Worm (Caenorhabditis elegans) whole organism, young adult: Measurements from ENCODE around the gene T27E4.7.

Source experiments
- B0035.1 ChIP-seq: sonication (generic microtip); optimal IDR thresholded peaks from 2 replicates; lab custom pipeline; 2016; ENCODE audit warnings: missing genetic modification characterization, mild to moderate bottlenecking, missing compliant biosample characterization, missing genotype, missing genetic modification reagents
- B0336.3 ChIP-seq: fragments of 200-800 bp; sonication (Bioruptor generic); IDR thresholded peaks from 2 replicates; pipeline ENCODE4 v1.3.6; 2022; ENCODE audit warnings: missing genetic modification characterization, missing compliant biosample characterization
- D2030.7 ChIP-seq: fragments of 200-800 bp; sonication (Bioruptor generic); IDR thresholded peaks from 2 replicates; pipeline ENCODE4 v1.3.6; 2022; ENCODE audit warnings: missing genetic modification reagents, missing genetic modification characterization, missing compliant biosample characterization
- F49E8.2 ChIP-seq: sonication (generic microtip); optimal IDR thresholded peaks from 3 replicates; lab custom pipeline; 2017; ENCODE audit warnings: missing genetic modification characterization, mild to moderate bottlenecking, missing compliant biosample characterization, antibody characterized with exemption, moderate library complexity; ENCODE audit not compliant: insufficient read depth
- F57C9.4 ChIP-seq: sonication (generic microtip); optimal IDR thresholded peaks from 2 replicates; lab custom pipeline; 2017; ENCODE audit warnings: mild to moderate bottlenecking, missing genetic modification characterization, missing compliant biosample characterization
- ZK185.1 ChIP-seq: sonication (generic microtip); optimal IDR thresholded peaks from 2 replicates; lab custom pipeline; 2016; ENCODE audit warnings: mild to moderate bottlenecking, missing genetic modification characterization, missing compliant biosample characterization; ENCODE audit not compliant: poor library complexity, severe bottlenecking
- aptf-2 ChIP-seq: fragments of 200-800 bp; sonication (Bioruptor generic); conservative IDR thresholded peaks from 2 replicates; pipeline ENCODE4 v1.3.6; 2022; ENCODE audit warnings: missing genetic modification reagents, missing genetic modification characterization, missing compliant biosample characterization
- athp-1 ChIP-seq: sonication (generic microtip); optimal IDR thresholded peaks from 2 replicates; lab custom pipeline; 2017; ENCODE audit warnings: mild to moderate bottlenecking, missing genetic modification characterization, missing compliant biosample characterization
- bed-2 ChIP-seq: fragments of 200-800 bp; sonication (Bioruptor generic); IDR thresholded peaks from 2 replicates; pipeline ENCODE4 v1.3.6; 2022; ENCODE audit warnings: missing genetic modification reagents, missing genetic modification characterization, missing compliant biosample characterization
- cebp-2 ChIP-seq: fragments of 200-800 bp; sonication (Bioruptor generic); IDR thresholded peaks from 2 replicates; pipeline ENCODE4 v1.3.6; 2022; ENCODE audit warnings: missing genetic modification characterization, missing compliant biosample characterization
- ceh-100 ChIP-seq: fragments of 200-800 bp; sonication (Bioruptor generic); IDR thresholded peaks from 2 replicates; pipeline ENCODE4 v1.3.6; 2022; ENCODE audit warnings: missing genetic modification reagents, missing genetic modification characterization, missing compliant biosample characterization
- ceh-27 ChIP-seq: fragments of 200-800 bp; sonication (Bioruptor generic); optimal IDR thresholded peaks from 2 replicates; lab custom pipeline; 2018; ENCODE audit warnings: mild to moderate bottlenecking, missing genetic modification characterization, moderate library complexity, missing compliant biosample characterization
- dox-1 ChIP-seq: fragments of 200-800 bp; sonication (Bioruptor generic); IDR thresholded peaks from 2 replicates; pipeline ENCODE4 v1.3.6; 2022; ENCODE audit warnings: missing genetic modification reagents, missing genetic modification characterization, missing compliant biosample characterization
- dpff-1 ChIP-seq: sonication (generic microtip); optimal IDR thresholded peaks from 2 replicates; lab custom pipeline; 2017; ENCODE audit warnings: mild to moderate bottlenecking, missing genetic modification characterization, missing compliant biosample characterization
- efl-1 ChIP-seq: fragments of 150-350 bp; optimal IDR thresholded peaks from 2 replicates; lab custom pipeline; 2014; ENCODE audit warnings: missing biosample characterization, missing genetic modification reagents, missing genetic modification characterization
- egl-44 ChIP-seq: fragments of 200-800 bp; sonication (Bioruptor generic); IDR thresholded peaks from 2 replicates; pipeline ENCODE4 v1.3.6; 2022; ENCODE audit warnings: missing genetic modification reagents, missing genetic modification characterization, missing compliant biosample characterization
- him-1 ChIP-seq: sonication (generic microtip); optimal IDR thresholded peaks from 2 replicates; lab custom pipeline; 2016; ENCODE audit warnings: missing genotype, missing genetic modification reagents, missing genetic modification characterization, missing compliant biosample characterization
- hmg-1.2 ChIP-seq: fragments of 200-800 bp; sonication (Bioruptor generic); IDR thresholded peaks from 2 replicates; pipeline ENCODE4 v1.3.6; 2022; ENCODE audit warnings: missing genetic modification reagents, missing genetic modification characterization, missing compliant biosample characterization
- hsf-1 ChIP-seq: fragments of 200-800 bp; sonication (Bioruptor generic); IDR thresholded peaks from 2 replicates; pipeline ENCODE4 v1.3.6; 2022; ENCODE audit warnings: missing genetic modification reagents, missing genetic modification characterization, missing compliant biosample characterization
- lin-26 ChIP-seq: fragments of 200-800 bp; sonication (Bioruptor generic); IDR thresholded peaks from 2 replicates; pipeline ENCODE4 v1.3.6; 2022; ENCODE audit warnings: missing genetic modification reagents, missing genetic modification characterization, missing compliant biosample characterization
- lin-40 ChIP-seq: sonication (generic microtip); optimal IDR thresholded peaks from 2 replicates; lab custom pipeline; 2016; ENCODE audit warnings: missing genetic modification characterization, mild to moderate bottlenecking, missing compliant biosample characterization, missing genotype, missing genetic modification reagents
- lir-1 ChIP-seq: fragments of 200-800 bp; sonication (Bioruptor generic); conservative IDR thresholded peaks from 2 replicates; pipeline ENCODE4 v1.3.6; 2022; ENCODE audit warnings: missing genetic modification reagents, missing genetic modification characterization, missing compliant biosample characterization
- lsl-1 ChIP-seq: fragments of 200-800 bp; sonication (Bioruptor generic); optimal IDR thresholded peaks from 2 replicates; lab custom pipeline; 2018; ENCODE audit warnings: mild to moderate bottlenecking, missing genetic modification characterization, moderate library complexity, missing compliant biosample characterization
- madf-6 ChIP-seq: fragments of 200-800 bp; sonication (Bioruptor generic); IDR thresholded peaks from 2 replicates; pipeline ENCODE4 v1.3.6; 2022; ENCODE audit warnings: missing genetic modification reagents, missing genetic modification characterization, missing compliant biosample characterization
- nfya-1 ChIP-seq: sonication (generic microtip); optimal IDR thresholded peaks from 2 replicates; lab custom pipeline; 2017; ENCODE audit warnings: antibody characterized with exemption, missing compliant biosample characterization, missing genetic modification characterization, borderline replicate concordance; ENCODE audit not compliant: insufficient read depth
- nhr-80 ChIP-seq: sonication (generic microtip); optimal IDR thresholded peaks from 2 replicates; lab custom pipeline; 2016; ENCODE audit warnings: missing genetic modification characterization, missing compliant biosample characterization
- pbrm-1 ChIP-seq: fragments of 200-800 bp; sonication (Bioruptor generic); IDR thresholded peaks from 2 replicates; pipeline ENCODE4 v1.3.6; 2022; ENCODE audit warnings: missing genetic modification reagents, missing genetic modification characterization, missing compliant biosample characterization
- rec-8 ChIP-seq, 2 experiments: sonication (generic microtip); optimal IDR thresholded peaks; 2 replicates each; lab custom pipeline; 2016; ENCODE audit warnings: mild to moderate bottlenecking in 2 of 2, missing genetic modification characterization in 2 of 2, missing genetic modification reagents in 2 of 2, missing genotype in 2 of 2, missing biosample characterization in 1 of 2, missing compliant biosample characterization in 1 of 2, moderate library complexity in 1 of 2
- snpc-3.4 ChIP-seq: sonication (generic microtip); optimal IDR thresholded peaks from 2 replicates; lab custom pipeline; 2017; ENCODE audit warnings: missing genetic modification characterization, mild to moderate bottlenecking, missing compliant biosample characterization, antibody characterized with exemption, moderate library complexity, missing genotype, missing genetic modification reagents
- sptf-2 ChIP-seq: fragments of 200-800 bp; sonication (Bioruptor generic); optimal IDR thresholded peaks from 2 replicates; lab custom pipeline; 2018; ENCODE audit warnings: mild to moderate bottlenecking, missing genetic modification characterization, missing compliant biosample characterization
- xnd-1 ChIP-seq: sonication (generic microtip); optimal IDR thresholded peaks from 2 replicates; lab custom pipeline; 2016; ENCODE audit warnings: missing genotype, missing genetic modification reagents, missing genetic modification characterization, missing compliant biosample characterization
- ztf-18 ChIP-seq: sonication (generic microtip); optimal IDR thresholded peaks from 2 replicates; lab custom pipeline; 2016; ENCODE audit warnings: missing genotype, mild to moderate bottlenecking, missing genetic modification characterization, missing compliant biosample characterization
- ztf-22 ChIP-seq: fragments of 200-800 bp; sonication (Bioruptor generic); optimal IDR thresholded peaks from 2 replicates; lab custom pipeline; 2018; ENCODE audit warnings: mild to moderate bottlenecking, missing genetic modification characterization, moderate library complexity, missing compliant biosample characterization
- ztf-6 ChIP-seq: fragments of 200-800 bp; sonication (Bioruptor generic); IDR thresholded peaks from 2 replicates; pipeline ENCODE4 v1.3.6; 2022; ENCODE audit warnings: missing genetic modification reagents, missing genetic modification characterization, missing compliant biosample characterization

T27E4.7 gene

ce11 chrV:9047555-9048049, 28.5 kb downstream of the T27E4.7 start, which contains the start of gene C25E10.17:
Gene C25E10.17 (minus strand): TSS chrV:9047605.
- TF ChIP-seq lin-40 (tag; lab: Kevin White, UChicago) (no peak), rec-8 (tag; optimal IDR thresholded peaks at IDR 0.05; lab: Kevin White, UChicago) (no peak), nhr-80 (tag; lab: Kevin White, UChicago) (no peak), F57C9.4 (tag; lab: Kevin White, UChicago) (no peak), F49E8.2 (no peak), efl-1 (GFP tag; lab: Kevin White, UChicago) (no peak), madf-6 (GFP tag; lab: Robert Waterston, UW) (no peak), B0336.3 (no peak), pbrm-1 (no peak), ceh-100 (GFP tag; lab: Robert Waterston, UW) (no peak), athp-1 (no peak), him-1 (tag; lab: Kevin White, UChicago) (no peak), bed-2 (GFP tag; lab: Robert Waterston, UW) (no peak), xnd-1 (no peak), cebp-2 (GFP tag; lab: Robert Waterston, UW) (no peak)

- no peak for TF ChIP-seq snpc-3.4 (tag; lab: Kevin White, UChicago)
- TF ChIP-seq ztf-22 (GFP tag; lab: Kevin White, UChicago), result no peak
- no peak for TF ChIP-seq hsf-1 (GFP tag; lab: Robert Waterston, UW)
- TF ChIP-seq ceh-27, result no peak
- no peak for TF ChIP-seq cebp-2 (GFP tag; lab: Robert Waterston, UW)
- no peak for TF ChIP-seq lin-26 (GFP tag; lab: Robert Waterston, UW)
Observed at ce11 chrV:9044871-9045270, 31.3 kb downstream of the T27E4.7 start, which contains the start of gene nhr-30. Gene nhr-30 (plus strand): TSS chrV:9045171.

ce11 chrV:9041030-9041429, 35.1 kb downstream of the T27E4.7 start, which contains the start of gene cyp-33B1:
Gene cyp-33B1 (plus strand): TSS chrV:9041330.
- TF ChIP-seq ZK185.1 (no peak), sptf-2 (GFP tag; lab: Kevin White, UChicago) (no peak)

ce11 chrV:9035685-9036084, 40.4 kb downstream of the T27E4.7 start, which contains the start of gene srsx-34:
Gene srsx-34 (plus strand): TSS chrV:9035985.
- no peak for TF ChIP-seq ztf-22 (GFP tag; lab: Kevin White, UChicago)
- TF ChIP-seq D2030.7 (GFP tag; lab: Robert Waterston, UW), result no peak
- no peak for TF ChIP-seq dox-1
- TF ChIP-seq nfya-1 (tag; lab: Kevin White, UChicago), result no peak
- no peak for TF ChIP-seq ztf-6
- TF ChIP-seq lsl-1, result no peak
- no peak for TF ChIP-seq lir-1 (GFP tag; lab: Robert Waterston, UW)
- TF ChIP-seq ztf-18 (tag; lab: Kevin White, UChicago), result no peak
- no peak for TF ChIP-seq hmg-1.2 (GFP tag; lab: Robert Waterston, UW)
- TF ChIP-seq ceh-27, result no peak
- TF ChIP-seq aptf-2, result no peak
- TF ChIP-seq egl-44 (GFP tag; lab: Robert Waterston, UW), result no peak
- TF ChIP-seq dpff-1 (tag; lab: Kevin White, UChicago), result no peak
- TF ChIP-seq B0035.1 (tag; lab: Kevin White, UChicago), result no peak
